Fruit fly (Drosophila melanogaster): ENCODE measurements around the gene Gr98c.

- TF ChIP-seq pan (optimal IDR thresholded peaks at IDR 0.05), result no peak
- no peak for TF ChIP-seq usp (GFP tag; optimal IDR thresholded peaks at IDR 0.05)
- no peak for TF ChIP-seq CG8478 (optimal IDR thresholded peaks at IDR 0.05)
Observed at dm6 chr3R:27497616-27498015, 46.6 kb upstream of the Gr98c start.
